Worm (Caenorhabditis elegans) whole organism, mixed stage, embryonic: ENCODE measurements around the gene srw-103.
"Not testable (repeated sequence)": the region's sequence is repeated elsewhere in the genome, so short reads cannot be mapped to it uniquely, and the experiment has no call there.

Source experiments
- bed-3 ChIP-seq: fragments of 200-800 bp; sonication (Bioruptor generic); optimal IDR thresholded peaks from 3 replicates; lab custom pipeline; 2018; ENCODE audit warnings: mild to moderate bottlenecking, missing genetic modification characterization, moderate library complexity, missing compliant biosample characterization
- blmp-1 ChIP-seq: fragments of 150-350 bp; optimal IDR thresholded peaks from 2 replicates; lab custom pipeline; 2014; ENCODE audit warnings: missing biosample characterization, missing genetic modification characterization
- ceh-39 ChIP-seq: fragments of 150-350 bp; optimal IDR thresholded peaks from 2 replicates; lab custom pipeline; 2014; ENCODE audit warnings: missing biosample characterization, missing genetic modification characterization
- ceh-43 ChIP-seq: fragments of 200-800 bp; sonication (Bioruptor generic); optimal IDR thresholded peaks from 2 replicates; lab custom pipeline; 2018; ENCODE audit warnings: mild to moderate bottlenecking, missing genetic modification characterization, moderate library complexity, missing compliant biosample characterization
- ceh-83 ChIP-seq: fragments of 200-800 bp; sonication (Bioruptor generic); optimal IDR thresholded peaks from 2 replicates; lab custom pipeline; 2018; ENCODE audit warnings: mild to moderate bottlenecking, missing genetic modification characterization, missing compliant biosample characterization
- ces-1 ChIP-seq: fragments of 150-350 bp; optimal IDR thresholded peaks from 2 replicates; lab custom pipeline; 2014; ENCODE audit warnings: missing biosample characterization, missing genetic modification reagents, missing genetic modification characterization
- cnd-1 ChIP-seq: fragments of 200-800 bp; sonication (Bioruptor generic); optimal IDR thresholded peaks from 2 replicates; lab custom pipeline; 2018; ENCODE audit warnings: mild to moderate bottlenecking, missing genetic modification characterization, missing compliant biosample characterization
- drap-1 ChIP-seq: fragments of 200-800 bp; sonication (Bioruptor generic); optimal IDR thresholded peaks from 3 replicates; lab custom pipeline; 2018; ENCODE audit warnings: mild to moderate bottlenecking, missing genetic modification characterization, missing compliant biosample characterization
- elt-3 ChIP-seq: fragments of 150-350 bp; optimal IDR thresholded peaks from 2 replicates; lab custom pipeline; 2014; ENCODE audit warnings: missing biosample characterization, missing genetic modification characterization
- flh-1 ChIP-seq: fragments of 200-800 bp; sonication (Bioruptor generic); optimal IDR thresholded peaks from 2 replicates; lab custom pipeline; 2018; ENCODE audit warnings: mild to moderate bottlenecking, missing genetic modification characterization, moderate library complexity, missing compliant biosample characterization
- ham-2 ChIP-seq: fragments of 200-800 bp; sonication (Bioruptor generic); optimal IDR thresholded peaks from 2 replicates; lab custom pipeline; 2018; ENCODE audit warnings: mild to moderate bottlenecking, missing genetic modification characterization, missing compliant biosample characterization
- hlh-1 ChIP-seq: fragments of 150-350 bp; optimal IDR thresholded peaks from 2 replicates; lab custom pipeline; 2014; ENCODE audit warnings: missing biosample characterization, missing genetic modification reagents, missing genetic modification characterization
- lin-13 ChIP-seq: fragments of 150-350 bp; optimal IDR thresholded peaks from 2 replicates; lab custom pipeline; 2014; ENCODE audit warnings: missing biosample characterization, missing genetic modification characterization
- lsy-2 ChIP-seq: fragments of 150-350 bp; optimal IDR thresholded peaks from 2 replicates; lab custom pipeline; 2014; ENCODE audit warnings: missing biosample characterization, missing genetic modification characterization
- mab-5 ChIP-seq: fragments of 150-350 bp; optimal IDR thresholded peaks from 2 replicates; lab custom pipeline; 2014; ENCODE audit warnings: missing biosample characterization, missing genetic modification characterization
- mep-1 ChIP-seq: fragments of 150-350 bp; optimal IDR thresholded peaks from 2 replicates; lab custom pipeline; 2017; ENCODE audit warnings: missing biosample characterization, missing genetic modification reagents, missing genetic modification characterization, inconsistent platforms
- nhr-12 ChIP-seq: fragments of 150-350 bp; optimal IDR thresholded peaks from 2 replicates; lab custom pipeline; 2014; ENCODE audit warnings: missing biosample characterization, missing genetic modification characterization
- nhr-2 ChIP-seq: fragments of 150-350 bp; optimal IDR thresholded peaks from 2 replicates; lab custom pipeline; 2014; ENCODE audit warnings: missing biosample characterization, missing genetic modification characterization
- nhr-237 ChIP-seq: fragments of 150-350 bp; optimal IDR thresholded peaks from 2 replicates; lab custom pipeline; 2014; ENCODE audit warnings: missing biosample characterization, missing genetic modification characterization
- nhr-28 ChIP-seq: fragments of 150-350 bp; optimal IDR thresholded peaks from 2 replicates; lab custom pipeline; 2014; ENCODE audit warnings: missing biosample characterization, missing genetic modification characterization
- nhr-76 ChIP-seq: sonication (generic microtip); optimal IDR thresholded peaks from 2 replicates; lab custom pipeline; 2017; ENCODE audit warnings: missing biosample characterization, missing genetic modification characterization
- pha-4 ChIP-seq: fragments of 150-350 bp; optimal IDR thresholded peaks from 2 replicates; lab custom pipeline; 2018; ENCODE audit warnings: missing biosample characterization, missing genetic modification reagents, missing genetic modification characterization
- sem-2 ChIP-seq: fragments of 200-800 bp; sonication (Bioruptor generic); optimal IDR thresholded peaks from 2 replicates; lab custom pipeline; 2018; ENCODE audit warnings: mild to moderate bottlenecking, missing genetic modification characterization, missing compliant biosample characterization
- snpc-4 ChIP-seq: fragments of 150-350 bp; optimal IDR thresholded peaks from 2 replicates; lab custom pipeline; 2014; ENCODE audit warnings: missing biosample characterization, missing genetic modification characterization
- sptf-1 ChIP-seq: sonication (generic microtip); optimal IDR thresholded peaks from 2 replicates; lab custom pipeline; 2017; ENCODE audit warnings: mild to moderate bottlenecking, missing genetic modification characterization, moderate library complexity, missing compliant biosample characterization
- tbx-8 ChIP-seq: fragments of 200-800 bp; sonication (Bioruptor generic); optimal IDR thresholded peaks from 2 replicates; lab custom pipeline; 2018; ENCODE audit warnings: mild to moderate bottlenecking, missing genetic modification characterization, moderate library complexity, missing compliant biosample characterization
- unc-120 ChIP-seq: sonication (generic microtip); optimal IDR thresholded peaks from 2 replicates; lab custom pipeline; 2017; ENCODE audit warnings: missing genetic modification characterization, missing compliant biosample characterization; ENCODE audit not compliant: poor library complexity, severe bottlenecking
- unc-39 ChIP-seq: fragments of 150-350 bp; optimal IDR thresholded peaks from 2 replicates; lab custom pipeline; 2014; ENCODE audit warnings: missing biosample characterization, missing genetic modification characterization
- unc-62 ChIP-seq: fragments of 150-350 bp; optimal IDR thresholded peaks from 2 replicates; lab custom pipeline; 2014; ENCODE audit warnings: missing biosample characterization, missing genetic modification reagents, missing genetic modification characterization
- zip-8 ChIP-seq: fragments of 150-350 bp; optimal IDR thresholded peaks from 2 replicates; lab custom pipeline; 2014; ENCODE audit warnings: missing biosample characterization, missing genetic modification characterization
- ztf-11 ChIP-seq: fragments of 150-350 bp; optimal IDR thresholded peaks from 2 replicates; lab custom pipeline; 2014; ENCODE audit warnings: missing biosample characterization, missing genetic modification characterization

Gene srw-103

ce11 chrV:1693876-1694275 lies 23.1 kb upstream of the srw-103 start, which contains the start of gene Y46H3C.7:
Gene Y46H3C.7 (minus strand): TSS chrV:1694022.
- not testable (repeated sequence) for TF ChIP-seq pha-4; ces-1; nhr-237 (tag; lab: Kevin White, UChicago)
- TF ChIP-seq, all 35 proteins: peak for 0; not testable (repeated sequence) for 35

ce11 chrV:1698400-1698799 lies 18.6 kb upstream of the srw-103 start:
- TF ChIP-seq nhr-12 (no peak), drap-1 (GFP tag; lab: Kevin White, UChicago) (no peak), mep-1 (tag; lab: Kevin White, UChicago) (no peak), unc-120 (no peak), unc-39 (tag; lab: Kevin White, UChicago) (no peak), unc-62 (no peak), mab-5 (tag; lab: Kevin White, UChicago) (no peak), nhr-28 (tag; lab: Kevin White, UChicago) (no peak), zip-8 (tag; lab: Kevin White, UChicago) (no peak)

- no peak for TF ChIP-seq ceh-39 (tag; lab: Kevin White, UChicago)
- TF ChIP-seq pha-4: no peak
- TF ChIP-seq tbx-8 (GFP tag; lab: Kevin White, UChicago): no peak
- no peak for TF ChIP-seq unc-62
- TF ChIP-seq ces-1: no peak
- no peak for TF ChIP-seq snpc-4 (tag; lab: Kevin White, UChicago)
- TF ChIP-seq ztf-11 (tag; lab: Kevin White, UChicago): no peak
- TF ChIP-seq sptf-1 (tag; lab: Kevin White, UChicago): no peak
- TF ChIP-seq lsy-2 (tag; lab: Kevin White, UChicago): no peak
- no peak for TF ChIP-seq unc-39 (tag; lab: Kevin White, UChicago)
- no peak for TF ChIP-seq bed-3 (GFP tag; lab: Kevin White, UChicago)
- TF ChIP-seq flh-1: no peak
- TF ChIP-seq lin-13 (tag; lab: Kevin White, UChicago): no peak
- no peak for TF ChIP-seq mab-5 (tag; lab: Kevin White, UChicago)
- TF ChIP-seq, all 35 proteins: peak for 0
Measured at ce11 chrV:1699228-1699795, 17.7 kb upstream of the srw-103 start.

- no peak for TF ChIP-seq ham-2 (GFP tag; lab: Kevin White, UChicago)
- no peak for TF ChIP-seq ceh-43 (GFP tag; lab: Kevin White, UChicago)
- no peak for TF ChIP-seq unc-39 (tag; lab: Kevin White, UChicago)
- TF ChIP-seq sem-2 (GFP tag; lab: Kevin White, UChicago): no peak
- no peak for TF ChIP-seq flh-1
- TF ChIP-seq nhr-237 (tag; lab: Kevin White, UChicago): no peak
- TF ChIP-seq nhr-28 (tag; lab: Kevin White, UChicago): no peak
- TF ChIP-seq unc-120: no peak
- TF ChIP-seq mab-5 (tag; lab: Kevin White, UChicago): no peak
- TF ChIP-seq bed-3 (GFP tag; lab: Kevin White, UChicago): no peak
- TF ChIP-seq blmp-1 (tag; lab: Kevin White, UChicago): no peak
- no peak for TF ChIP-seq nhr-2
- TF ChIP-seq elt-3 (tag; lab: Kevin White, UChicago): no peak
- TF ChIP-seq ces-1: no peak
- TF ChIP-seq unc-62: no peak
- TF ChIP-seq nhr-76 (tag; lab: Kevin White, UChicago): no peak
- TF ChIP-seq ceh-83 (GFP tag; lab: Kevin White, UChicago): no peak
- no peak for TF ChIP-seq cnd-1 (tag; lab: Kevin White, UChicago)
- no peak for TF ChIP-seq ceh-39 (tag; lab: Kevin White, UChicago)
- no peak for TF ChIP-seq lin-13 (tag; lab: Kevin White, UChicago)
Measured at ce11 chrV:1701584-1702101, 15.3 kb upstream of the srw-103 start, which contains the start of gene srw-90. Gene srw-90 (plus strand): TSS chrV:1702051.

- no peak for TF ChIP-seq hlh-1 (tag; lab: Kevin White, UChicago)
Measured at ce11 chrV:1708441-1708840, 8.6 kb upstream of the srw-103 start, which contains the start of gene srw-99. Gene srw-99 (plus strand): TSS chrV:1708741.
